Worm (Caenorhabditis elegans) whole organism, L4 larva: ENCODE data around the gene txt-13.

Source experiments
- D1046.2 ChIP-seq: fragments of 200-800 bp; sonication (Bioruptor generic); IDR thresholded peaks from 2 replicates; pipeline ENCODE4 v1.3.6; 2022; ENCODE audit warnings: missing genetic modification characterization, missing compliant biosample characterization
- F10B5.3 ChIP-seq: sonication (generic microtip); optimal IDR thresholded peaks from 2 replicates; lab custom pipeline; 2016; ENCODE audit warnings: mild to moderate bottlenecking, missing genetic modification characterization, missing compliant biosample characterization
- F37D6.2 ChIP-seq: sonication (generic microtip); optimal IDR thresholded peaks from 2 replicates; lab custom pipeline; 2016; ENCODE audit warnings: mild to moderate bottlenecking, missing genetic modification characterization, missing compliant biosample characterization
- F49E8.2 ChIP-seq: sonication (generic microtip); optimal IDR thresholded peaks from 2 replicates; lab custom pipeline; 2016; ENCODE audit warnings: missing compliant biosample characterization, mild to moderate bottlenecking, missing genetic modification characterization, borderline replicate concordance
- R02D3.7 ChIP-seq: fragments of 150-350 bp; sonication (generic microtip); optimal IDR thresholded peaks from 3 replicates; lab custom pipeline; 2014; ENCODE audit warnings: missing biosample characterization, missing genetic modification characterization
- T26A8.4 ChIP-seq: fragments of 200-800 bp; sonication (Bioruptor generic); IDR thresholded peaks from 2 replicates; pipeline ENCODE4 v1.3.6; 2022; ENCODE audit warnings: missing genetic modification characterization, missing compliant biosample characterization
- Y105C5A.15 ChIP-seq: fragments of 200-800 bp; sonication (Bioruptor generic); IDR thresholded peaks from 2 replicates; pipeline ENCODE4 v1.3.6; 2022; ENCODE audit warnings: missing genetic modification characterization, missing compliant biosample characterization
- Y48G9A.11 ChIP-seq: fragments of 200-800 bp; sonication (Bioruptor generic); IDR thresholded peaks from 2 replicates; pipeline ENCODE4 v1.3.6; 2022; ENCODE audit warnings: missing genetic modification reagents, missing genetic modification characterization, missing compliant biosample characterization
- Y75B8A.6 ChIP-seq: fragments of 200-800 bp; sonication (Bioruptor generic); IDR thresholded peaks from 2 replicates; pipeline ENCODE4 v1.3.6; 2022; ENCODE audit warnings: missing genetic modification reagents, missing genetic modification characterization, missing compliant biosample characterization
- ZK337.2 ChIP-seq: fragments of 200-800 bp; sonication (Bioruptor generic); IDR thresholded peaks from 2 replicates; pipeline ENCODE4 v1.3.6; 2022; ENCODE audit warnings: missing genetic modification reagents, missing genetic modification characterization, missing compliant biosample characterization
- ceh-20 ChIP-seq: fragments of 200-800 bp; sonication (Bioruptor generic); IDR thresholded peaks from 2 replicates; pipeline ENCODE4 v1.3.6; 2022; ENCODE audit warnings: missing genetic modification reagents, missing genetic modification characterization, missing compliant biosample characterization
- ceh-28 ChIP-seq: fragments of 150-350 bp; optimal IDR thresholded peaks from 2 replicates; lab custom pipeline; 2014; ENCODE audit warnings: missing biosample characterization, missing genetic modification reagents, missing genetic modification characterization
- ceh-62 ChIP-seq: sonication (generic microtip); optimal IDR thresholded peaks from 2 replicates; lab custom pipeline; 2017; ENCODE audit warnings: missing biosample characterization, missing genetic modification characterization
- ctbp-1 ChIP-seq: fragments of 200-800 bp; sonication (Bioruptor generic); IDR thresholded peaks from 2 replicates; pipeline ENCODE4 v1.3.6; 2022; ENCODE audit warnings: missing genetic modification reagents, missing genetic modification characterization, missing compliant biosample characterization
- daf-19 ChIP-seq: fragments of 200-800 bp; sonication (Bioruptor generic); conservative IDR thresholded peaks from 2 replicates; pipeline ENCODE4 v1.3.6; 2022; ENCODE audit warnings: missing genetic modification characterization, missing compliant biosample characterization
- dmd-6 ChIP-seq: fragments of 200-800 bp; sonication (Bioruptor generic); IDR thresholded peaks from 2 replicates; pipeline ENCODE4 v1.3.6; 2022; ENCODE audit warnings: missing genetic modification reagents, missing genetic modification characterization, missing compliant biosample characterization
- dmd-8 ChIP-seq: fragments of 200-800 bp; sonication (Bioruptor generic); IDR thresholded peaks from 2 replicates; pipeline ENCODE4 v1.3.6; 2022; ENCODE audit warnings: missing genetic modification characterization, missing compliant biosample characterization
- dmd-9 ChIP-seq: fragments of 200-800 bp; sonication (Bioruptor generic); IDR thresholded peaks from 2 replicates; pipeline ENCODE4 v1.3.6; 2022; ENCODE audit warnings: missing genetic modification reagents, missing genetic modification characterization, missing compliant biosample characterization
- dve-1 ChIP-seq: sonication (generic microtip); optimal IDR thresholded peaks from 2 replicates; lab custom pipeline; 2017; ENCODE audit warnings: antibody characterized with exemption, mild to moderate bottlenecking, missing genetic modification characterization, missing compliant biosample characterization; ENCODE audit not compliant: insufficient read depth
- egl-27 ChIP-seq: sonication (generic microtip); optimal IDR thresholded peaks from 3 replicates; lab custom pipeline; 2017; ENCODE audit warnings: missing biosample characterization, missing genetic modification reagents, missing genetic modification characterization
- fkh-10 ChIP-seq: fragments of 150-350 bp; optimal IDR thresholded peaks from 2 replicates; lab custom pipeline; 2014; ENCODE audit warnings: missing biosample characterization, missing genetic modification reagents, missing genetic modification characterization
- gei-8 ChIP-seq: fragments of 200-800 bp; sonication (Bioruptor generic); optimal IDR thresholded peaks from 2 replicates; lab custom pipeline; 2018; ENCODE audit warnings: mild to moderate bottlenecking, missing genetic modification characterization, missing compliant biosample characterization
- hif-1 ChIP-seq, 2 experiments: sonication (generic microtip); optimal IDR thresholded peaks; 2 replicates each; lab custom pipeline; 2016 to 2017; ENCODE audit warnings: missing compliant biosample characterization in 2 of 2, missing genetic modification characterization in 2 of 2, missing genetic modification reagents in 2 of 2, missing genotype in 2 of 2, mild to moderate bottlenecking in 1 of 2
- hlh-11 ChIP-seq: fragments of 200-800 bp; sonication (Bioruptor generic); optimal IDR thresholded peaks from 2 replicates; lab custom pipeline; 2018; ENCODE audit warnings: mild to moderate bottlenecking, missing genetic modification characterization, missing compliant biosample characterization
- jun-1 ChIP-seq: fragments of 150-350 bp; optimal IDR thresholded peaks from 2 replicates; lab custom pipeline; 2014; ENCODE audit warnings: missing biosample characterization, missing genetic modification reagents, missing genetic modification characterization
- lin-29 ChIP-seq: fragments of 200-800 bp; sonication (Bioruptor generic); IDR thresholded peaks from 2 replicates; pipeline ENCODE4 v1.3.6; 2022; ENCODE audit warnings: missing genetic modification reagents, missing genetic modification characterization, missing compliant biosample characterization
- lir-3 ChIP-seq: sonication (generic microtip); optimal IDR thresholded peaks from 2 replicates; lab custom pipeline; 2016; ENCODE audit warnings: mild to moderate bottlenecking, missing genetic modification characterization, missing compliant biosample characterization
- mes-2 ChIP-seq: sonication (generic microtip); optimal IDR thresholded peaks from 2 replicates; lab custom pipeline; 2016; ENCODE audit warnings: missing genotype, mild to moderate bottlenecking, missing genetic modification characterization, missing compliant biosample characterization; ENCODE audit not compliant: poor library complexity, severe bottlenecking
- nhr-10 ChIP-seq: fragments of 150-350 bp; optimal IDR thresholded peaks from 2 replicates; lab custom pipeline; 2014; ENCODE audit warnings: missing biosample characterization, missing genetic modification characterization
- nhr-111 ChIP-seq: fragments of 200-800 bp; sonication (Bioruptor generic); optimal IDR thresholded peaks from 2 replicates; lab custom pipeline; 2018; ENCODE audit warnings: mild to moderate bottlenecking, missing genetic modification characterization, missing compliant biosample characterization
- nhr-237 ChIP-seq: sonication (generic microtip); optimal IDR thresholded peaks from 2 replicates; lab custom pipeline; 2017; ENCODE audit warnings: missing biosample characterization, missing genetic modification characterization
- nhr-25 ChIP-seq: sonication (generic microtip); optimal IDR thresholded peaks from 2 replicates; lab custom pipeline; 2017; ENCODE audit warnings: missing genetic modification characterization, mild to moderate bottlenecking, missing compliant biosample characterization, antibody characterized with exemption, moderate library complexity, borderline replicate concordance; ENCODE audit not compliant: insufficient read depth
- nhr-28 ChIP-seq: fragments of 150-350 bp; optimal IDR thresholded peaks from 2 replicates; lab custom pipeline; 2014; ENCODE audit warnings: missing biosample characterization, missing genetic modification characterization
- nhr-42 ChIP-seq: fragments of 200-800 bp; sonication (Bioruptor generic); IDR thresholded peaks from 2 replicates; pipeline ENCODE4 v1.3.6; 2022; ENCODE audit warnings: missing genetic modification characterization, missing compliant biosample characterization
- nhr-6 ChIP-seq: fragments of 150-350 bp; optimal IDR thresholded peaks from 2 replicates; lab custom pipeline; 2014; ENCODE audit warnings: missing biosample characterization, missing genetic modification characterization
- nhr-77 ChIP-seq: fragments of 150-350 bp; optimal IDR thresholded peaks from 2 replicates; lab custom pipeline; 2014; ENCODE audit warnings: missing biosample characterization, missing genetic modification characterization
- pha-4 ChIP-seq, 2 experiments: fragments of 150-350 bp in 1 of 2; fragments of 200-800 bp in 1 of 2; sonication (Bioruptor generic) in 1 of 2; IDR thresholded peaks in 1 of 2; optimal IDR thresholded peaks in 1 of 2; 2 replicates each; pipeline versions ENCODE4 v1.3.6 to Lab custom; 2014 to 2022; ENCODE audit warnings: missing genetic modification characterization in 2 of 2, missing genetic modification reagents in 2 of 2, missing biosample characterization in 1 of 2, missing compliant biosample characterization in 1 of 2
- php-3 ChIP-seq: fragments of 200-800 bp; sonication (Bioruptor generic); IDR thresholded peaks from 2 replicates; pipeline ENCODE4 v1.3.6; 2022; ENCODE audit warnings: missing genetic modification reagents, missing genetic modification characterization, missing compliant biosample characterization
- saeg-2 ChIP-seq: fragments of 200-800 bp; sonication (Bioruptor generic); IDR thresholded peaks from 2 replicates; pipeline ENCODE4 v1.3.6; 2022; ENCODE audit warnings: missing genetic modification reagents, missing genetic modification characterization, missing compliant biosample characterization
- sdz-12 ChIP-seq: fragments of 200-800 bp; sonication (Bioruptor generic); optimal IDR thresholded peaks from 2 replicates; lab custom pipeline; 2018; ENCODE audit warnings: mild to moderate bottlenecking, missing genetic modification characterization, missing compliant biosample characterization
- set-16 ChIP-seq: fragments of 200-800 bp; sonication (Bioruptor generic); IDR thresholded peaks from 2 replicates; pipeline ENCODE4 v1.3.6; 2022; ENCODE audit warnings: missing genetic modification reagents, missing genetic modification characterization, missing compliant biosample characterization
- snpc-1.2 ChIP-seq: fragments of 200-800 bp; sonication (Bioruptor generic); IDR thresholded peaks from 2 replicates; pipeline ENCODE4 v1.3.6; 2022; ENCODE audit warnings: missing genetic modification reagents, missing genetic modification characterization, missing compliant biosample characterization
- snpc-4 ChIP-seq: fragments of 150-350 bp; optimal IDR thresholded peaks from 2 replicates; lab custom pipeline; 2014; ENCODE audit warnings: missing biosample characterization, missing genetic modification characterization
- spr-1 ChIP-seq: sonication (generic microtip); optimal IDR thresholded peaks from 2 replicates; lab custom pipeline; 2016; ENCODE audit warnings: mild to moderate bottlenecking, missing genetic modification characterization, missing compliant biosample characterization
- tag-97 ChIP-seq: fragments of 200-800 bp; sonication (Bioruptor generic); IDR thresholded peaks from 2 replicates; pipeline ENCODE4 v1.3.6; 2022; ENCODE audit warnings: missing genetic modification characterization, missing compliant biosample characterization
- unc-130 ChIP-seq: sonication (generic microtip); optimal IDR thresholded peaks from 2 replicates; lab custom pipeline; 2016; ENCODE audit warnings: missing genetic modification reagents, missing genetic modification characterization, missing compliant biosample characterization
- vab-7 ChIP-seq: fragments of 200-800 bp; sonication (Bioruptor generic); IDR thresholded peaks from 2 replicates; pipeline ENCODE4 v1.3.6; 2022; ENCODE audit warnings: missing genetic modification reagents, missing genetic modification characterization, missing compliant biosample characterization
- zip-2 ChIP-seq: fragments of 150-350 bp; optimal IDR thresholded peaks from 2 replicates; lab custom pipeline; 2014; ENCODE audit warnings: missing biosample characterization, missing genetic modification characterization

txt-13 gene

DNA sequence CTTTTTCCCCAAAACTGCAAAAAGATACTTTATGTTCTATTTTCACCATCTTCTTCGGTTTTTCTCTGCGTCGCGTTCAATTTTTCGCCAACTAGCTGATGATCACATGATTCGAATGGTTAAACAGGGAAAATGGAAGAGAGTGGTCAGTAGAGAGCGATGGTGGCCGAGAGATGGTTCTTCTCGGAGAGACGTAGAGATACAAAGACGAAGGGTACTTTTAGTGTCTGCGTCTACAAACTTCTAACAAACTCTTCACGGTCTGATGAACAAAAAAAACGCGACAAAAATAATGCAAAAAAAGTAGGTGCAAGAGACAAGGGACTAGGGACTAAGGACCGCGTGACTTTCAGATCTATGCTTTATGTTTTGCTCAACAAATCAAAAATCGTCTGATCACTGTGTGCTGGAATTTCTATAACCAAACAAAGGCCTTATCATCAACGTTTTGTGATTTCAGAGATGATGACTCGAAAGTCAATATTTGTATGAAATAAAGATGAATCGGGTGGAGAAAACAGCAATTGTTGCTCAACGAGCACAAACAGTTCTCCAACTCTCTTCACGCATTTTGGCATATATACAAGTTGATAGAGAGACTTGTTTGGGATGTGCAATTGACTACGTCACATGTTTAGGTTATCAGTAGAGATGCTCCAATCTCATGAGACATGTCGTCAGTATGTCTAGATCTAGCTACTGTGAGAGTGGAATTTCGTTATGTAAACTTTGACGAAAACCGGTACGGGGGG is 18.2 kb upstream of the txt-13 start (continued):
- TF ChIP-seq F49E8.2 (tag; lab: Kevin White, UChicago) (no peak), Y75B8A.6 (GFP tag; lab: Robert Waterston, UW) (0 out of 2 replicates have a peak, but pooled peaks have one; percentile 74), nhr-10 (peak; percentile 82), ceh-20 (GFP tag; lab: Robert Waterston, UW) (peak; percentile 70), ZK337.2 (GFP tag; lab: Robert Waterston, UW) (peak; percentile 6; the same call in 1 of the 2 replicates), dmd-8 (GFP tag; lab: Robert Waterston, UW) (no peak), set-16 (GFP tag; lab: Robert Waterston, UW) (peak; percentile 55), snpc-1.2 (GFP tag; lab: Robert Waterston, UW) (no peak), dmd-6 (GFP tag; lab: Robert Waterston, UW) (peak; percentile 87), R02D3.7 (no peak), Y105C5A.15 (GFP tag; lab: Robert Waterston, UW) (0 out of 2 replicates have a peak, but pooled peaks have one; percentile 24), mes-2 (tag; lab: Kevin White, UChicago) (peak; percentile 83), nhr-28 (tag; lab: Kevin White, UChicago) (peak; percentile 90), pha-4 (GFP tag; IDR thresholded peaks at IDR 0.05; lab: Robert Waterston, UW) (peak; percentile 41; the same call in 1 of the 2 replicates), pha-4 (tag; optimal IDR thresholded peaks at IDR 0.05; lab: Kevin White, UChicago) (no peak), ceh-28 (tag; lab: Kevin White, UChicago) (peak; percentile 14), daf-19 (no peak), snpc-4 (tag; lab: Kevin White, UChicago) (no peak), egl-27 (tag; lab: Kevin White, UChicago) (no peak), jun-1 (tag; lab: Kevin White, UChicago) (peak; percentile 89), nhr-237 (tag; lab: Kevin White, UChicago) (no peak), spr-1 (peak; percentile 63), zip-2 (tag; lab: Kevin White, UChicago) (no peak), ceh-62 (no peak), saeg-2 (GFP tag; lab: Robert Waterston, UW) (peak; percentile 89), T26A8.4 (GFP tag; lab: Robert Waterston, UW) (peak; percentile 67), dve-1 (peak; percentile 96), F37D6.2 (tag; lab: Kevin White, UChicago) (peak; percentile 70), php-3 (GFP tag; lab: Robert Waterston, UW) (peak; percentile 40), hif-1 (tag; optimal IDR thresholded peaks at IDR 0.05; lab: Kevin White, UChicago) (peak; percentile 25 to 69), hlh-11 (tag; lab: Kevin White, UChicago) (peak; percentile 96), nhr-25 (peak; percentile 81), tag-97 (GFP tag; lab: Robert Waterston, UW) (no peak), nhr-6 (tag; lab: Kevin White, UChicago) (peak; percentile 66), sdz-12 (GFP tag; lab: Kevin White, UChicago) (peak; percentile 7), nhr-77 (tag; lab: Kevin White, UChicago) (peak; percentile 94), lir-3 (tag; lab: Kevin White, UChicago) (no peak), Y48G9A.11 (GFP tag; lab: Robert Waterston, UW) (no peak), lin-29 (GFP tag; lab: Robert Waterston, UW) (peak; percentile 70; the same call in 1 of the 2 replicates), nhr-111 (GFP tag; lab: Kevin White, UChicago) (no peak), nhr-42 (GFP tag; lab: Robert Waterston, UW) (peak; percentile 60; the same call in 1 of the 2 replicates), D1046.2 (no peak), ctbp-1 (GFP tag; lab: Robert Waterston, UW) (peak; percentile 80), vab-7 (peak; percentile 46; the same call in 1 of the 2 replicates), gei-8 (GFP tag; lab: Kevin White, UChicago) (peak; percentile 74), F10B5.3 (tag; lab: Kevin White, UChicago) (no peak), dmd-9 (no peak), fkh-10 (GFP tag; lab: Kevin White, UChicago) (peak; percentile 91), unc-130 (GFP tag; lab: Kevin White, UChicago) (no peak)
